Fruit fly (Drosophila melanogaster) Kc167 (cell line): ENCODE measurements around the gene CG31948.

Experiments
- Myc ChIP-seq: fragments of >200 bp; optimal IDR thresholded peaks from 2 replicates; lab custom pipeline; 2017; ENCODE audit warnings: missing external identifiers
- psq ChIP-seq: fragments of >200 bp; optimal IDR thresholded peaks from 2 replicates; lab custom pipeline; 2017; ENCODE audit warnings: missing external identifiers

DNA sequence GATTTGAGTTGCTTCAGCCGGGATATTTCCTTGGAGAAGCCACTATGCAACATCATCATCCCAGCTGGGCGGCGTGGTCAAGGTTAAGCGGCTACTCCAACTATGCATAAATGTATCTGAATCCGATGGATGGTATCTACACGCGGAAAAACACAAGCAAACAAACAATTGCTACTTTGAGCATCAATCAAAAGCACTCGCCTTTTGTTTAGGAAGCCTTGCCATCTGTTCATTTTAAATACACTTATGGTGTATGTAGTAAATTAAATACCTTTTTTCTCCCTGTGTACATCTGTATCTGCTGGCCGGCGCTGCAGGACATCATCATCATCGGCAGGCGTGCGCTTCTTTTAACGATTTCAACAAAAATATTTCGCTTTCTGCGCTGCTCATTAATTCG, 19.7 kb upstream of the CG31948 start:
- no peak for TF ChIP-seq Myc (lab: Kevin White, UChicago)
- no peak for TF ChIP-seq psq (lab: Kevin White, UChicago)
